Worm (Caenorhabditis elegans): ENCODE results near the gene fezf-1.
"Not testable (repeated sequence)": the region's sequence is repeated elsewhere in the genome, so short reads cannot be mapped to it uniquely, and the experiment has no call there.

Gene fezf-1

DNA sequence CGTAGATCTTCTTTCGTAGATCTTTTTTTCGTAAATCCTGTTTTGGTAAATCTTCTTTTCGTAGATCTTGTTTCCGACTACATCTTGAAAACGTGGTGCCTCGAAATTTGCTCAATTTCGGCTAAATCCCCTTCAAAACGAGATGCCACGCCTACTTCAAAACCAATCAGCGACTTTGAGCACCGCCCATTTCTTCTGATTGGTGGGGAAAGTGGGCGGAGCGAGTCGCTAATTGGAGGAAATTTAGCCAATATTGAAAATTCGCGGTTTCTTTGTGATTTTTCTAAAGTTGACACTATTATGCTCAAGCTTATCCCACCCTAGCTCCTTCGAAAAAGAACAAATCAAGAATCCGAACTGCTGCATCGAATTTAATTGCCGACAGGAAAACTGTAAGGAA lies 21.7 kb downstream of the fezf-1 start:
- TF ChIP-seq ceh-22 (tag; optimal IDR thresholded peaks at IDR 0.05) (no peak), ceh-30 (tag; optimal IDR thresholded peaks at IDR 0.05) (no peak), K02D7.2 (tag; optimal IDR thresholded peaks at IDR 0.05) (no peak), pax-1 (tag; optimal IDR thresholded peaks at IDR 0.05) (no peak), nfya-1 (tag; optimal IDR thresholded peaks at IDR 0.05) (peak; percentile 83), madf-2 (tag; optimal IDR thresholded peaks at IDR 0.05) (no peak), npax-4 (tag; optimal IDR thresholded peaks at IDR 0.05) (no peak)

DNA sequence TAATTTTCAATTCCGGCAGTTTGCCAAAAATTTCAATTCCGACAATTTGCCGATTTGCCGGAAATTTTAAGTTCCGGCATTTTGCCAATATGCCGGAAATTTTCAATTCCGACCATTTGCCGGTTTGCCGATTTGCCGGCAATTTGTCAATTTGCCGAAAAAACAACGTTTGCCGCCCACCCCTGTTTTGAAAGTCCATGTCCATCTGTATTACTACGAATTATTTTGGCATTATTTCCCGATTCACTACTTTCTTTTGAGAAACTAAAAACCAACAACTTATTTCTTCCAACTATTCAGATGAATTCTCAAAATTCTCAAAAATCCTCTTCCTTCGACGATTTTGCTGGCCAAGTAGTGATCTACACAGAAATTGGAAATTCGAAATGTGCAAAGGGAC lies 26.4 kb downstream of the fezf-1 start, which contains the start of gene Y45F10A.7:
Gene Y45F10A.7, plus strand, starts transcription at position 301 of the 400 bp plus-strand sequence.
- TF ChIP-seq unc-3 (GFP tag; conservative IDR thresholded peaks at IDR 0.05) (no peak), unc-3 (tag; optimal IDR thresholded peaks at IDR 0.05) (no peak)

DNA sequence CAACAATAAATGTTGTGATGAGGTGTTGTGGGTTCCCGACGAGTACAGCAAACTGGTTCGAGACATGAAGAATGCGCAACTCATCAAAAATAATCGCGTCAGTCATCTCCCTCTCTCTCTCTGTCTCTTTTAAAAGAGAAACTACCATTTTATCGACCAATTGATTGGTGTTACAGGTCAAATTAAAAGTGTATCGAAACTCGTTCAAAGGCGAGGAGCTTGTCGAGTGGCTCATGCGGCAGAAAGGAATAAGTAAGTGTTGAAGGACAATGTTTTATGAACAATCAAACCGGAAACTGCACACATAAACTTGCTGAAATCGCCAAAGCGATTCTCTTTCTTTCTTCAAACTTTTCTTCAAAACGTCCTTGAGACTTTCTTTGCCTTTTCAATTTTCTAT lies 27.8 kb downstream of the fezf-1 start:
- TF ChIP-seq ceh-45 (GFP tag; IDR thresholded peaks at IDR 0.05) (no peak), unc-86 (tag; optimal IDR thresholded peaks at IDR 0.05) (no peak), lin-11 (tag; optimal IDR thresholded peaks at IDR 0.05) (no peak), ceh-14 (tag; optimal IDR thresholded peaks at IDR 0.05) (no peak), nhr-11 (tag; optimal IDR thresholded peaks at IDR 0.05) (no peak), sox-2 (GFP tag; IDR thresholded peaks at IDR 0.05) (no peak), nhr-232 (tag; optimal IDR thresholded peaks at IDR 0.05) (no peak), ref-2 (tag; optimal IDR thresholded peaks at IDR 0.05) (no peak), hlh-6 (tag; optimal IDR thresholded peaks at IDR 0.05) (no peak), hlh-15 (tag; optimal IDR thresholded peaks at IDR 0.05) (no peak), ahr-1 (tag; optimal IDR thresholded peaks at IDR 0.05) (no peak)

DNA sequence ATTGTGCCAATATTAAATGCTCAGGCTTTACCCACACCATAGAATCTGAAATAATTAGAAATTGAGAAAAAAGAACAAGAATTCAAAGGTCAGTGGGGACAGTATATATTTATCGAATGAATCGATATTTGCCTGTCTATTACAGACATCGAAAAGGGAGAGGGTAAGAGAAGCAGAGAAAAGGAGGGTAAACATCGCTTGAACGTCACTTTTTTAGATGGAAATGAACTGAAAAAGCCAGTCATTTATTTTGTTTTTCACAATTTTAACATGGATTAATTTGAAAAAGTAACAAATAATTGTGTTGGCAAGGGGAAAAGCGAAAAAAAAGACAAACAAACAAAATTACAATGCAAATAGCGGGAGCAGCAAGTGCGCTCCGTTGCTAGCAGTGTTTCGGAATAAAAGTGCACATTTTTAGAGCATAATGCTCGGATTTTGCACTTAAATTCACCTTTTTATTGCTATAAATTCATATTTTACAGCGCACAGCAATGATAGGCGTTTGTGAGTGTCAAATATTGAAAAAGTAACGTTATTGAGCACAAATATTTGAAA lies 37.0 kb downstream of the fezf-1 start, which contains the start of gene tbc-9:
Gene tbc-9, minus strand, starts transcription at position 51 of the 558 bp plus-strand sequence.
- no peak for TF ChIP-seq ceh-18 (tag; optimal IDR thresholded peaks at IDR 0.05)
- TF ChIP-seq npax-4 (tag; optimal IDR thresholded peaks at IDR 0.05), result no peak
- TF ChIP-seq nhr-11 (tag; optimal IDR thresholded peaks at IDR 0.05), result no peak
- no peak for TF ChIP-seq nfya-1 (tag; optimal IDR thresholded peaks at IDR 0.05)
- no peak for TF ChIP-seq C38D4.7 (GFP tag; optimal IDR thresholded peaks at IDR 0.05)
- no peak for TF ChIP-seq ceh-22 (tag; optimal IDR thresholded peaks at IDR 0.05)
- TF ChIP-seq hlh-8 (tag; optimal IDR thresholded peaks at IDR 0.05), result no peak
- no peak for TF ChIP-seq fax-1 (tag; optimal IDR thresholded peaks at IDR 0.05)
- TF ChIP-seq ceh-6 (GFP tag; optimal IDR thresholded peaks at IDR 0.05), result no peak
- no peak for TF ChIP-seq ama-1 (optimal IDR thresholded peaks at IDR 0.05)
- no peak for TF ChIP-seq ttx-3 (tag; optimal IDR thresholded peaks at IDR 0.05)
- no peak for TF ChIP-seq C08G9.2 (tag; optimal IDR thresholded peaks at IDR 0.05)
- no peak for TF ChIP-seq unc-55 (GFP tag; optimal IDR thresholded peaks at IDR 0.05)

- 0 out of 2 replicates have a peak, but pooled peaks have one; percentile 19 for TF ChIP-seq unc-3 (GFP tag; conservative IDR thresholded peaks at IDR 0.05)
- TF ChIP-seq unc-3 (tag; optimal IDR thresholded peaks at IDR 0.05), result not testable (repeated sequence)
Observed at ce11 chrIV:13504065-13504464, 38.2 kb downstream of the fezf-1 start.

- TF ChIP-seq unc-86 (tag; optimal IDR thresholded peaks at IDR 0.05) (no peak), pha-2 (tag; optimal IDR thresholded peaks at IDR 0.05) (no peak), K09A11.1 (tag; optimal IDR thresholded peaks at IDR 0.05; ENCODE audit: insufficient read depth) (no peak), fkh-10 (GFP tag; optimal IDR thresholded peaks at IDR 0.05) (no peak), dmd-4 (tag; optimal IDR thresholded peaks at IDR 0.05; ENCODE audit: borderline replicate concordance) (no peak), hlh-15 (tag; optimal IDR thresholded peaks at IDR 0.05) (no peak), elt-4 (tag; optimal IDR thresholded peaks at IDR 0.05) (no peak), fax-1 (tag; optimal IDR thresholded peaks at IDR 0.05) (no peak), ceh-18 (tag; optimal IDR thresholded peaks at IDR 0.05) (no peak), sox-2 (GFP tag; IDR thresholded peaks at IDR 0.05) (no peak), lim-6 (tag; optimal IDR thresholded peaks at IDR 0.05) (no peak), hlh-8 (tag; optimal IDR thresholded peaks at IDR 0.05) (no peak), pros-1 (tag; optimal IDR thresholded peaks at IDR 0.05) (no peak), ceh-24 (tag; optimal IDR thresholded peaks at IDR 0.05) (no peak), K02D7.2 (tag; optimal IDR thresholded peaks at IDR 0.05) (no peak), syd-9 (tag; optimal IDR thresholded peaks at IDR 0.05) (no peak), hlh-30 (tag; optimal IDR thresholded peaks at IDR 0.05; ENCODE audit: insufficient read depth) (no peak), gmeb-2 (tag; optimal IDR thresholded peaks at IDR 0.05) (no peak), pat-9 (tag; optimal IDR thresholded peaks at IDR 0.05) (no peak)
Observed at ce11 chrIV:13505144-13505543, 39.2 kb downstream of the fezf-1 start, which contains the start of gene seld-1. Gene seld-1 (plus strand): TSS chrIV:13505444.
